Worm (Caenorhabditis elegans) whole organism, L3 larva: ENCODE measurements around the gene nhr-188.

Source experiments
- R02D3.7 ChIP-seq: fragments of 150-350 bp; optimal IDR thresholded peaks from 2 replicates; lab custom pipeline; 2014; ENCODE audit warnings: missing biosample characterization, missing genetic modification characterization
- ZK546.5 ChIP-seq: sonication (generic microtip); optimal IDR thresholded peaks from 2 replicates; lab custom pipeline; 2017; ENCODE audit warnings: missing biosample characterization, missing genetic modification characterization
- ama-1 ChIP-seq: fragments of 150-350 bp; optimal IDR thresholded peaks from 2 replicates; lab custom pipeline; 2018
- fos-1 ChIP-seq: fragments of 150-350 bp; optimal IDR thresholded peaks from 2 replicates; lab custom pipeline; 2014; ENCODE audit warnings: missing biosample characterization, missing genetic modification characterization
- nfya-1 ChIP-seq: sonication (generic microtip); optimal IDR thresholded peaks from 2 replicates; lab custom pipeline; 2017; ENCODE audit warnings: missing genetic modification characterization, mild to moderate bottlenecking, missing compliant biosample characterization, antibody characterized with exemption, moderate library complexity; ENCODE audit not compliant: insufficient read depth
- nhr-12 ChIP-seq: fragments of 150-350 bp; optimal IDR thresholded peaks from 2 replicates; lab custom pipeline; 2014; ENCODE audit warnings: missing biosample characterization, missing genetic modification characterization
- nhr-23 ChIP-seq: fragments of 150-350 bp; optimal IDR thresholded peaks from 2 replicates; lab custom pipeline; 2014; ENCODE audit warnings: missing biosample characterization, missing genetic modification reagents, missing genetic modification characterization
- nhr-237 ChIP-seq: fragments of 150-350 bp; optimal IDR thresholded peaks from 2 replicates; lab custom pipeline; 2014; ENCODE audit warnings: missing biosample characterization, missing genetic modification characterization
- pqm-1 ChIP-seq: fragments of 150-350 bp; optimal IDR thresholded peaks from 2 replicates; lab custom pipeline; 2017; ENCODE audit warnings: missing biosample characterization, missing genetic modification characterization, inconsistent platforms
- tbx-2 ChIP-seq: sonication (generic microtip); optimal IDR thresholded peaks from 2 replicates; lab custom pipeline; 2016; ENCODE audit warnings: mild to moderate bottlenecking, missing genetic modification characterization, missing compliant biosample characterization
- unc-62 ChIP-seq: fragments of 150-350 bp; sonication (generic microtip); optimal IDR thresholded peaks from 4 replicates; lab custom pipeline; 2014; ENCODE audit warnings: missing biosample characterization, missing genetic modification reagents, missing genetic modification characterization
- zag-1 ChIP-seq: fragments of 150-350 bp; optimal IDR thresholded peaks from 2 replicates; lab custom pipeline; 2014; ENCODE audit warnings: missing biosample characterization, missing genetic modification characterization

DNA sequence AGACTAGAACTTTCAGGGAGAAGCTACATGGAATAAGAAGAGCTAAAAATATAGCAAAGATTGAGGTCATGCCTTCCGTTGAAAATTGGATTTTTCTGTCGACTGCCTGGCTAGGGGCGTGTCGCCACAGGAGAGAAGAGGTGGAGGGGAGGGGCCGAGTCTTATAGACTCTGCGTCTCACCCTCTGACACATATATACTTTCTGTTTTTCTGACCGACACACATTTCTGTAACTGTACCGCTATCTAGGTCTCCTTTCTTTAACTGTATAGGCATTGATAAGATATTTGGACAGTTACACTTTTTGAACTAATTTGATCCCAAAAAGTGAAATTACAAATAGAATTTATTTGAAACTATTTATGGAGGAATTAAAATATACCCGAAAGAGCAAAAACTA lies 16.2 kb downstream of the nhr-188 start:
- TF ChIP-seq ama-1 (lab: Kevin White, UChicago) (no peak), ZK546.5 (no peak), nhr-12 (tag; lab: Kevin White, UChicago) (no peak), R02D3.7 (tag; lab: Kevin White, UChicago) (no peak), zag-1 (tag; lab: Kevin White, UChicago) (no peak), unc-62 (GFP tag; lab: Kevin White, UChicago) (no peak), pqm-1 (tag; lab: Kevin White, UChicago) (peak; percentile 20), fos-1 (tag; lab: Kevin White, UChicago) (no peak), nhr-237 (tag; lab: Kevin White, UChicago) (no peak), tbx-2 (tag; lab: Kevin White, UChicago) (no peak), nfya-1 (no peak), nhr-23 (tag; lab: Kevin White, UChicago) (no peak)
